Fruit fly (Drosophila melanogaster): Measurements from ENCODE around the gene CG14275.

Gene CG14275

DNA sequence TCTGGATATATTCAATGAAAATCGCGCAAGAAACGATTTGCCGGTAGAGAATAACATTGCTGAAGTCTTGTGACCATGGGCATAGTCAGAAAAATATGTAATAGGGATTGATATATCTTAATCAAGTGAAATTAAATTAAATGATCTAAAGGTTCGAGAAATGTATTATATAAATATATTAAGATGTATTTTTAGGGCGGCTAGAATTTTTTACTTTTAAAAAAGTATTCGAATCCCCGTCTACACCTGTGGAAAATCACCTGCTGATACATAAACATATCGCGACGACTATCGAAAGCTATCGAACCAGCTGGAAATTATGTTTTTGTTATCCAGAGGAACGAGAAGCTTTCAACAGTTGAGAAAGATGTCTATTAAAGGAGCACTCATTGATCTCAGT lies 49.5 kb downstream of the CG14275 start, which contains the start of the genes CG13390 and CG17294 (continued):
- TF ChIP-seq sug (tag; optimal IDR thresholded peaks at IDR 0.05): peak; percentile 99
- peak; percentile 100 for TF ChIP-seq CG13894 (tag; optimal IDR thresholded peaks at IDR 0.05)
- peak; percentile 100 for TF ChIP-seq Dbx (GFP tag; IDR thresholded peaks at IDR 0.05)
- peak; percentile 95 for TF ChIP-seq zfh2 (GFP tag; optimal IDR thresholded peaks at IDR 0.05)
- TF ChIP-seq Myb (GFP tag; optimal IDR thresholded peaks at IDR 0.05): peak; percentile 69
- TF ChIP-seq CG12942 (GFP tag; optimal IDR thresholded peaks at IDR 0.05): peak; percentile 99
- peak; percentile 100 for TF ChIP-seq CG12659 (GFP tag; optimal IDR thresholded peaks at IDR 0.05)
- TF ChIP-seq sd (tag; optimal IDR thresholded peaks at IDR 0.05): peak; percentile 98
- TF ChIP-seq stc (GFP tag; IDR thresholded peaks at IDR 0.05): peak; percentile 100
- peak; percentile 99 for TF ChIP-seq Sox100B (GFP tag; optimal IDR thresholded peaks at IDR 0.05)
- peak; percentile 99 for TF ChIP-seq dmrt11E (tag; optimal IDR thresholded peaks at IDR 0.05)
- TF ChIP-seq Sry-β (GFP tag; optimal IDR thresholded peaks at IDR 0.05): peak; percentile 76
- peak; percentile 93 for TF ChIP-seq pnt (GFP tag; optimal IDR thresholded peaks at IDR 0.05)
- TF ChIP-seq CG7745 (tag; optimal IDR thresholded peaks at IDR 0.05): peak; percentile 89
- TF ChIP-seq CG43689 (GFP tag; IDR thresholded peaks at IDR 0.05): peak; percentile 99
- peak; percentile 97 for TF ChIP-seq CG3407 (GFP tag; optimal IDR thresholded peaks at IDR 0.05)
- TF ChIP-seq zf30C (GFP tag; optimal IDR thresholded peaks at IDR 0.05): peak; percentile 54
- peak; percentile 98 for TF ChIP-seq Usf (GFP tag; optimal IDR thresholded peaks at IDR 0.05)
- peak; percentile 93 for TF ChIP-seq CG10565 (GFP tag; optimal IDR thresholded peaks at IDR 0.05)
- peak; percentile 98 for TF ChIP-seq D19A (tag; optimal IDR thresholded peaks at IDR 0.05)
- TF ChIP-seq Nf-YC (tag; optimal IDR thresholded peaks at IDR 0.05): peak; percentile 95
- peak; percentile 72; the same call in 2 of the 3 replicates for TF ChIP-seq zen2 (GFP tag; IDR thresholded peaks at IDR 0.05; ENCODE audit: partially characterized antibody)
- TF ChIP-seq Blimp-1 (GFP tag; optimal IDR thresholded peaks at IDR 0.05): peak; percentile 99
- peak; percentile 93 for TF ChIP-seq CG6654 (GFP tag; optimal IDR thresholded peaks at IDR 0.05)
- peak; percentile 93 for TF ChIP-seq Adf1 (GFP tag; IDR thresholded peaks at IDR 0.05)
- peak; percentile 99 for TF ChIP-seq caup (GFP tag; optimal IDR thresholded peaks at IDR 0.05; ENCODE audit: severe bottlenecking)
- peak; percentile 99 for TF ChIP-seq CG16815 (GFP tag; optimal IDR thresholded peaks at IDR 0.05)
- TF ChIP-seq run (tag; optimal IDR thresholded peaks at IDR 0.05): peak; percentile 99
- peak; percentile 92 for TF ChIP-seq da (GFP tag; optimal IDR thresholded peaks at IDR 0.05)
- TF ChIP-seq CG8924 (tag; optimal IDR thresholded peaks at IDR 0.05): peak; percentile 100
- peak; percentile 99 for TF ChIP-seq lbe (GFP tag; optimal IDR thresholded peaks at IDR 0.05)
- TF ChIP-seq CG4617 (GFP tag; optimal IDR thresholded peaks at IDR 0.05; ENCODE audit: borderline replicate concordance): peak; percentile 99
- TF ChIP-seq CG8290 (GFP tag; optimal IDR thresholded peaks at IDR 0.05): peak; percentile 98
- peak; percentile 96 to 98 for TF ChIP-seq CG8290 (tag; optimal IDR thresholded peaks at IDR 0.05)
- peak; percentile 91 for TF ChIP-seq CG13287 (GFP tag; IDR thresholded peaks at IDR 0.05; ENCODE audit: partially characterized antibody)
- TF ChIP-seq ranshi (GFP tag; IDR thresholded peaks at IDR 0.05): peak; percentile 100
- TF ChIP-seq tx (GFP tag; optimal IDR thresholded peaks at IDR 0.05): peak; percentile 89
- peak; percentile 100 for TF ChIP-seq PHDP (tag; optimal IDR thresholded peaks at IDR 0.05)
- TF ChIP-seq repo (GFP tag; optimal IDR thresholded peaks at IDR 0.05): peak; percentile 86
- peak; percentile 99 for TF ChIP-seq phol (tag; optimal IDR thresholded peaks at IDR 0.05)
- TF ChIP-seq CG1529 (GFP tag; optimal IDR thresholded peaks at IDR 0.05): peak; percentile 99
- peak; percentile 99 for TF ChIP-seq otp (GFP tag; IDR thresholded peaks at IDR 0.05)
- TF ChIP-seq Dip3 (GFP tag; optimal IDR thresholded peaks at IDR 0.05): peak; percentile 95
- TF ChIP-seq CG1233 (GFP tag; optimal IDR thresholded peaks at IDR 0.05): peak; percentile 99
- TF ChIP-seq gem (tag; optimal IDR thresholded peaks at IDR 0.05): peak; percentile 100
- TF ChIP-seq CG7372 (GFP tag; IDR thresholded peaks at IDR 0.05): peak; percentile 100
- no peak for TF ChIP-seq h (optimal IDR thresholded peaks at IDR 0.05)

Data from whole organism, embryonic.